Fruit fly (Drosophila melanogaster) whole organism, pupa: ENCODE measurements around the gene Sk2.
A peak's percentile ranks its signal among the peaks of the same experiment; 100 is the strongest.

ENCODE experiments used
- CG10348 ChIP-seq: fragments of 200-800 bp; sonication (Bioruptor generic); IDR thresholded peaks from 2 replicates; pipeline ENCODE4 v1.3.6; 2022; ENCODE audit warnings: missing biosample characterization, missing genetic modification characterization
- CG13204 ChIP-seq: fragments of 200-800 bp; sonication (Bioruptor generic); optimal IDR thresholded peaks from 2 replicates; lab custom pipeline; 2018; ENCODE audit warnings: missing biosample characterization, mild to moderate bottlenecking, missing genetic modification characterization, moderate library complexity
- CG15710 ChIP-seq: fragments of 200-800 bp; sonication (Bioruptor generic); optimal IDR thresholded peaks from 2 replicates; lab custom pipeline; 2018; ENCODE audit warnings: missing biosample characterization, mild to moderate bottlenecking, missing genetic modification characterization, moderate library complexity
- CG17806 ChIP-seq: fragments of 200-800 bp; sonication (Bioruptor generic); optimal IDR thresholded peaks from 2 replicates; lab custom pipeline; 2018; ENCODE audit warnings: missing biosample characterization, mild to moderate bottlenecking, missing genetic modification characterization, moderate library complexity
- CG34367 ChIP-seq: fragments of 200-800 bp; sonication (Bioruptor generic); optimal IDR thresholded peaks from 2 replicates; lab custom pipeline; 2018; ENCODE audit warnings: missing biosample characterization, mild to moderate bottlenecking, missing genetic modification characterization
- CG8159 ChIP-seq: fragments of 200-800 bp; sonication (Bioruptor generic); optimal IDR thresholded peaks from 3 replicates; lab custom pipeline; 2018; ENCODE audit warnings: missing biosample characterization, mild to moderate bottlenecking, missing genetic modification characterization, moderate library complexity
- Ets98B ChIP-seq: fragments of 200-800 bp; sonication (Bioruptor generic); IDR thresholded peaks from 2 replicates; pipeline ENCODE4 v1.3.6; 2022; ENCODE audit warnings: missing biosample characterization, missing genetic modification characterization
- rn ChIP-seq: fragments of 200-800 bp; sonication (Bioruptor generic); IDR thresholded peaks from 2 replicates; pipeline ENCODE4 v1.3.6; 2022; ENCODE audit warnings: missing biosample characterization, missing genetic modification characterization

DNA sequence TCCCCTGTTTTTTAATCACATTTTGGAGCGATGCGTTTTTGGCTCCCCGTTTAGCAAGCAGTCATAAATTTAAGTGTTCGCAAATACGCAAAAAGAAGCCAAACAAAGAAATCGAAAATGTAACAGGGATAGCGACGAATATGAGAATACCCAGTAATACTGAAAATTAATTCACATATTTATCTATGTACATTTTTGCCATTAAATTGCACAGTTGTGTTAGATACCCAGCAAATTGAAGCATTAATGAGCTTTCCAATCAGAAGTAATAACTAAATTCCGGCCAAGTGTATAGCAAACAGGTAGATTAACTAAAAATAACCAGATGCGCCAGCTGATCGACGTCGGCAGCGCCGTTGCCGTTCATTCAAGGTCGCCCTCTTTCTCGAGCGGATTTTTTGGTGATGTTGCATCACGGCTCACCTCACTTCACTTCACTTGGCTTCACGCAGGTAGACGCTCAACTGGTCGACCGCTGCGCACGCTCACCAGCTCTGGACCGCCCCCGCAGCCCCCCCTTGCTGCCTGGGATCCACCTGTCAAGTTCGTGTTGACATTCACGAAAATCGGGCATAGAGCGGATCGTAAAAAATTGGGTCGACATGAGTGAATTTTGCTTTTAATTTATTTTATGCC lies 9.8 kb upstream of the Sk2 start:
- TF ChIP-seq Ets98B (GFP tag; lab: Robert Waterston, UW) (no peak), CG17806 (tag; lab: Kevin White, UChicago) (no peak), CG13204 (GFP tag; lab: Kevin White, UChicago) (peak; percentile 50), CG8159 (tag; lab: Kevin White, UChicago) (no peak), rn (GFP tag; lab: Robert Waterston, UW) (no peak), CG10348 (GFP tag; lab: Robert Waterston, UW) (no peak), CG34367 (tag; lab: Kevin White, UChicago) (no peak), CG15710 (tag; lab: Kevin White, UChicago) (no peak)
